Fruit fly (Drosophila melanogaster) S2 (cell line): Measurements from ENCODE around the gene CG11964.

Experiments used
- CG8478 ChIP-seq: fragments of >200 bp; optimal IDR thresholded peaks from 2 replicates; lab custom pipeline; 2018
- CTCF ChIP-seq, 2 experiments: fragments of >200 bp; optimal IDR thresholded peaks; 2 replicates each; lab custom pipeline; 2018

dm6 chr3R:8980776-8981165 lies 36.0 kb upstream of the CG11964 start, which contains the start of gene CAHbeta:
- TF ChIP-seq CTCF (optimal IDR thresholded peaks at IDR 0.05; lab: Kevin White, UChicago) (no peak), CG8478 (no peak)
